ENCODE assay signal across 3 worm cellular contexts in genomic region chrV:11948581-11948980, ce11.
TF ChIP-seq lines count a peak whose summit lies in the region.

No protein-coding gene starts in this region.

TF ChIP-seq in whole organism, L1 larva, 84 proteins besides CTCF, POLR2A, EP300 and RAD21:
- TF ChIP-seq hlh-17 (GFP tag; optimal IDR thresholded peaks at IDR 0.05; lab: Kevin White, UChicago; ENCODE audit: borderline replicate concordance) (no peak), blmp-1 (tag; optimal IDR thresholded peaks at IDR 0.05; lab: Kevin White, UChicago) (peak; percentile 54), C04F5.9 (tag; optimal IDR thresholded peaks at IDR 0.05; lab: Kevin White, UChicago) (no peak), fkh-4 (tag; optimal IDR thresholded peaks at IDR 0.05; lab: Kevin White, UChicago; ENCODE audit: borderline replicate concordance) (no peak), nhr-85 (tag; lab: Kevin White, UChicago) (peak; percentile 59)

TF ChIP-seq in whole organism, late embryonic, 69 proteins besides CTCF, POLR2A, EP300 and RAD21:
- TF ChIP-seq ceh-6 (GFP tag; optimal IDR thresholded peaks at IDR 0.05; lab: Kevin White, UChicago) (no peak), pha-4 (tag; optimal IDR thresholded peaks at IDR 0.05; lab: Kevin White, UChicago) (no peak), ceh-31 (tag; optimal IDR thresholded peaks at IDR 0.05; lab: Kevin White, UChicago) (peak; percentile 18), unc-42 (tag; optimal IDR thresholded peaks at IDR 0.05; lab: Kevin White, UChicago) (peak; percentile 48), unc-3 (GFP tag; conservative IDR thresholded peaks at IDR 0.05; lab: Robert Waterston, UW) (no peak), unc-3 (tag; optimal IDR thresholded peaks at IDR 0.05; lab: Kevin White, UChicago) (no peak)

TF ChIP-seq in whole organism, mixed stage, embryonic, 35 proteins besides CTCF, POLR2A, EP300 and RAD21:
- TF ChIP-seq nhr-76 (tag; optimal IDR thresholded peaks at IDR 0.05; lab: Kevin White, UChicago) = no peak
- no peak for TF ChIP-seq zip-8 (tag; optimal IDR thresholded peaks at IDR 0.05; lab: Kevin White, UChicago)
- TF ChIP-seq ceh-43 (GFP tag; optimal IDR thresholded peaks at IDR 0.05; lab: Kevin White, UChicago) = no peak
- no peak for TF ChIP-seq unc-62 (GFP tag; optimal IDR thresholded peaks at IDR 0.05; lab: Kevin White, UChicago)
- TF ChIP-seq mab-5 (tag; optimal IDR thresholded peaks at IDR 0.05; lab: Kevin White, UChicago) = no peak
- no peak for TF ChIP-seq unc-39 (tag; optimal IDR thresholded peaks at IDR 0.05; lab: Kevin White, UChicago)
- TF ChIP-seq lin-13 (tag; optimal IDR thresholded peaks at IDR 0.05; lab: Kevin White, UChicago) = no peak
- TF ChIP-seq mep-1 (tag; optimal IDR thresholded peaks at IDR 0.05; lab: Kevin White, UChicago) = no peak
- TF ChIP-seq mls-2 (tag; optimal IDR thresholded peaks at IDR 0.05; lab: Kevin White, UChicago) = peak; percentile 17
- peak; percentile 68 for TF ChIP-seq ces-1 (GFP tag; optimal IDR thresholded peaks at IDR 0.05; lab: Kevin White, UChicago)
TF ChIP-seq in whole organism, mixed stage, embryonic: peak in this region for 2.
